Worm (Caenorhabditis elegans) whole organism, L1 larva: Measurements from ENCODE around the gene par-5.

ENCODE experiments used
- ama-1 ChIP-seq: fragments of 150-350 bp; optimal IDR thresholded peaks from 2 replicates; lab custom pipeline; 2014
- blmp-1 ChIP-seq: fragments of 150-350 bp; optimal IDR thresholded peaks from 2 replicates; lab custom pipeline; 2014; ENCODE audit warnings: missing biosample characterization, missing genetic modification characterization
- ces-1 ChIP-seq: fragments of 150-350 bp; optimal IDR thresholded peaks from 2 replicates; lab custom pipeline; 2014; ENCODE audit warnings: missing biosample characterization, missing genetic modification reagents, missing genetic modification characterization
- fkh-10 ChIP-seq: sonication (generic microtip); optimal IDR thresholded peaks from 2 replicates; lab custom pipeline; 2017; ENCODE audit warnings: missing biosample characterization, missing genetic modification reagents, missing genetic modification characterization
- lin-13 ChIP-seq: fragments of 150-350 bp; optimal IDR thresholded peaks from 2 replicates; lab custom pipeline; 2014; ENCODE audit warnings: missing biosample characterization, missing genetic modification reagents, missing genetic modification characterization
- lsy-2 ChIP-seq, 2 experiments: fragments of 150-350 bp; optimal IDR thresholded peaks; 2 replicates each; lab custom pipeline; 2014; ENCODE audit warnings: missing biosample characterization in 2 of 2, missing genetic modification characterization in 2 of 2
- mdl-1 ChIP-seq, 2 experiments: fragments of 150-350 bp; optimal IDR thresholded peaks; 2 replicates each; lab custom pipeline; 2014 to 2017; ENCODE audit warnings: missing biosample characterization in 2 of 2, missing genetic modification characterization in 2 of 2, inconsistent platforms in 1 of 2
- nhr-11 ChIP-seq: fragments of 150-350 bp; optimal IDR thresholded peaks from 2 replicates; lab custom pipeline; 2014; ENCODE audit warnings: missing biosample characterization, missing genetic modification characterization
- nhr-28 ChIP-seq: fragments of 150-350 bp; optimal IDR thresholded peaks from 2 replicates; lab custom pipeline; 2014; ENCODE audit warnings: missing biosample characterization, missing genetic modification characterization
- nhr-47 ChIP-seq: sonication (generic microtip); optimal IDR thresholded peaks from 2 replicates; lab custom pipeline; 2016; ENCODE audit warnings: mild to moderate bottlenecking, missing genetic modification characterization, moderate library complexity, missing compliant biosample characterization
- nhr-77 ChIP-seq: fragments of 150-350 bp; optimal IDR thresholded peaks from 2 replicates; lab custom pipeline; 2014; ENCODE audit warnings: missing biosample characterization, missing genetic modification characterization
- ztf-4 ChIP-seq: fragments of 150-350 bp; optimal IDR thresholded peaks from 2 replicates; lab custom pipeline; 2014; ENCODE audit warnings: missing biosample characterization, missing genetic modification characterization

DNA sequence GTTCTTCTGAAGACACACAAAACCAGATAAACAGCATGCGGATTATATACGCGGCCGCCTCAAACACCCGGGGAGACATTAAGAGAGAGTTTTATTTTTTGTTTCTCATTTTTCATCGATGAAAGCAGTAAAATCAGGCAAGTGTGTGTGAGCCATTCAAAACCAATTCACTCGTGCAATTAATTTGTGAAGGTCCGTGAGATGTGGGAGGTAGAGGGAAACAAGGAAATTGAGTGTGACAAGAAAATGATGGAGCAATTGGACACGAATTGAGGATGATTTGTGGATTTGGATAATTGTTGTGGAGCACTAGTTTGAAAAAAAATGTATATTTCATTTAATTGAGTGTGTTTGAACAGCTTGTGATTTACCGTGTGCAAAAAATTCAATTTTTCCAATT is 33.9 kb downstream of the par-5 start:
- TF ChIP-seq fkh-10 (GFP tag; lab: Kevin White, UChicago) (no peak), mdl-1 (tag; optimal IDR thresholded peaks at IDR 0.05; lab: Kevin White, UChicago) (no peak), nhr-77 (tag; lab: Kevin White, UChicago) (no peak), nhr-47 (tag; lab: Kevin White, UChicago) (no peak), nhr-11 (tag; lab: Kevin White, UChicago) (no peak), nhr-28 (tag; lab: Kevin White, UChicago) (no peak), lsy-2 (tag; optimal IDR thresholded peaks at IDR 0.05; lab: Kevin White, UChicago) (no peak), lin-13 (no peak), ces-1 (no peak), blmp-1 (tag; lab: Kevin White, UChicago) (no peak), ztf-4 (tag; lab: Kevin White, UChicago) (no peak), ama-1 (lab: Kevin White, UChicago) (no peak)
